Fruit fly (Drosophila melanogaster) whole organism, embryonic: ENCODE data around the gene cort.
A peak's percentile ranks its signal among the peaks of the same experiment; 100 is the strongest.

ENCODE experiments used
- Atf3 ChIP-seq: fragments of 200-800 bp; sonication (Bioruptor generic); optimal IDR thresholded peaks from 3 replicates; lab custom pipeline; 2016; ENCODE audit warnings: missing biosample characterization, missing genetic modification characterization
- CG10431 ChIP-seq: fragments of 200-800 bp; sonication (Bioruptor generic); optimal IDR thresholded peaks from 3 replicates; lab custom pipeline; 2018; ENCODE audit warnings: missing biosample characterization, mild to moderate bottlenecking, missing genetic modification characterization
- CG12769 ChIP-seq: fragments of 200-800 bp; sonication (Bioruptor generic); optimal IDR thresholded peaks from 2 replicates; lab custom pipeline; 2019; ENCODE audit warnings: missing biosample characterization, mild to moderate bottlenecking, missing genetic modification characterization, moderate library complexity
- CG1602 ChIP-seq: fragments of 200-800 bp; sonication (Bioruptor generic); optimal IDR thresholded peaks from 3 replicates; lab custom pipeline; 2016; ENCODE audit warnings: missing biosample characterization, missing genetic modification characterization
- CG17359 ChIP-seq: fragments of 200-800 bp; sonication (Bioruptor generic); optimal IDR thresholded peaks from 3 replicates; lab custom pipeline; 2018; ENCODE audit warnings: missing biosample characterization, mild to moderate bottlenecking, missing genetic modification characterization, moderate library complexity
- CG17829 ChIP-seq: fragments of 200-800 bp; optimal IDR thresholded peaks from 2 replicates; lab custom pipeline; 2019; ENCODE audit warnings: missing biosample characterization, mild to moderate bottlenecking, missing genetic modification characterization, moderate library complexity
- CG2678 ChIP-seq: fragments of 200-800 bp; sonication (Bioruptor generic); optimal IDR thresholded peaks from 3 replicates; lab custom pipeline; 2019; ENCODE audit warnings: missing biosample characterization, mild to moderate bottlenecking, missing genetic modification characterization, moderate library complexity
- CG30020 ChIP-seq: fragments of 200-800 bp; optimal IDR thresholded peaks from 2 replicates; lab custom pipeline; 2019; ENCODE audit warnings: missing biosample characterization, mild to moderate bottlenecking, missing genetic modification characterization, moderate library complexity
- CG31441 ChIP-seq: fragments of 200-800 bp; sonication (Bioruptor generic); IDR thresholded peaks from 2 replicates; pipeline ENCODE4 v1.3.6; 2022; ENCODE audit warnings: missing biosample characterization, missing genetic modification characterization
- CG33213 ChIP-seq: fragments of 200-800 bp; sonication (Bioruptor generic); optimal IDR thresholded peaks from 3 replicates; lab custom pipeline; 2016; ENCODE audit warnings: missing biosample characterization, missing genetic modification characterization
- CG4617 ChIP-seq: fragments of 200-800 bp; sonication (Bioruptor generic); optimal IDR thresholded peaks from 3 replicates; lab custom pipeline; 2016; ENCODE audit warnings: missing biosample characterization, missing genetic modification characterization, borderline replicate concordance
- CG5180 ChIP-seq: fragments of 200-800 bp; sonication (Bioruptor generic); optimal IDR thresholded peaks from 3 replicates; lab custom pipeline; 2017; ENCODE audit warnings: missing biosample characterization, missing genetic modification characterization, mild to moderate bottlenecking, moderate library complexity, missing genetic modification reagents
- CG6765 ChIP-seq: fragments of 200-800 bp; sonication (Bioruptor generic); optimal IDR thresholded peaks from 3 replicates; lab custom pipeline; 2017; ENCODE audit warnings: missing biosample characterization, mild to moderate bottlenecking, missing genetic modification characterization
- CG7372 ChIP-seq: fragments of 200-800 bp; sonication (Bioruptor generic); IDR thresholded peaks from 2 replicates; pipeline ENCODE4 v1.3.6; 2022; ENCODE audit warnings: missing biosample characterization, missing genetic modification characterization
- CG9215 ChIP-seq: fragments of 200-800 bp; sonication (Bioruptor generic); IDR thresholded peaks from 2 replicates; pipeline ENCODE4 v1.3.6; 2022; ENCODE audit warnings: missing biosample characterization, missing genetic modification characterization
- Dek ChIP-seq: fragments of 200-800 bp; sonication (Bioruptor generic); optimal IDR thresholded peaks from 3 replicates; lab custom pipeline; 2019; ENCODE audit warnings: missing biosample characterization, mild to moderate bottlenecking, missing genetic modification characterization, moderate library complexity
- ERR ChIP-seq: fragments of 200-800 bp; sonication (Bioruptor generic); optimal IDR thresholded peaks from 2 replicates; lab custom pipeline; 2016; ENCODE audit warnings: missing biosample characterization, missing genetic modification characterization
- GATAe ChIP-seq: fragments of 200-800 bp; sonication (Bioruptor generic); conservative IDR thresholded peaks from 2 replicates; pipeline ENCODE4 v1.3.6; 2022; ENCODE audit warnings: missing biosample characterization, missing genetic modification characterization
- HLHmδ ChIP-seq: fragments of 200-800 bp; sonication (Bioruptor generic); optimal IDR thresholded peaks from 2 replicates; lab custom pipeline; 2018; ENCODE audit warnings: missing biosample characterization, mild to moderate bottlenecking, missing genetic modification characterization, moderate library complexity
- Hand ChIP-seq: fragments of 200-800 bp; sonication (Bioruptor generic); optimal IDR thresholded peaks from 2 replicates; lab custom pipeline; 2017; ENCODE audit warnings: mild to moderate bottlenecking, missing biosample characterization, missing genetic modification reagents, missing genetic modification characterization
- MBD-R2 ChIP-seq: fragments of 200-800 bp; sonication (Bioruptor generic); IDR thresholded peaks from 2 replicates; pipeline ENCODE4 v1.3.6; 2022; ENCODE audit warnings: missing biosample characterization, missing genetic modification characterization
- Nf-YB ChIP-seq: fragments of 200-800 bp; sonication (Bioruptor generic); optimal IDR thresholded peaks from 3 replicates; lab custom pipeline; 2019; ENCODE audit warnings: missing biosample characterization, mild to moderate bottlenecking, missing genetic modification characterization, moderate library complexity
- Nf-YC ChIP-seq: fragments of 200-800 bp; optimal IDR thresholded peaks from 3 replicates; lab custom pipeline; 2019; ENCODE audit warnings: missing biosample characterization, mild to moderate bottlenecking, missing genetic modification characterization, moderate library complexity
- Ptx1 ChIP-seq: fragments of 200-800 bp; sonication (Bioruptor generic); IDR thresholded peaks from 2 replicates; pipeline ENCODE4 v1.3.6; 2022; ENCODE audit warnings: missing biosample characterization, missing genetic modification characterization
- Ssrp ChIP-seq: fragments of 200-800 bp; sonication (Bioruptor generic); optimal IDR thresholded peaks from 2 replicates; lab custom pipeline; 2018; ENCODE audit warnings: missing biosample characterization, mild to moderate bottlenecking, missing genetic modification characterization, moderate library complexity
- TFAM ChIP-seq: fragments of 200-800 bp; sonication (Bioruptor generic); optimal IDR thresholded peaks from 2 replicates; lab custom pipeline; 2017; ENCODE audit warnings: missing biosample characterization, missing genetic modification characterization, inconsistent platforms
- Tbp ChIP-seq: fragments of >200 bp; optimal IDR thresholded peaks from 2 replicates; lab custom pipeline; 2018; ENCODE audit warnings: missing biosample characterization, missing genetic modification characterization
- al ChIP-seq: fragments of 200-800 bp; sonication (Bioruptor generic); IDR thresholded peaks from 2 replicates; pipeline ENCODE4 v1.3.6; 2022; ENCODE audit warnings: missing biosample characterization, missing genetic modification characterization
- aop ChIP-seq: fragments of 200-800 bp; sonication (Bioruptor generic); IDR thresholded peaks from 2 replicates; pipeline ENCODE4 v1.3.6; 2022; ENCODE audit warnings: missing biosample characterization, missing genetic modification characterization
- bowl ChIP-seq: fragments of 200-800 bp; sonication (Bioruptor generic); IDR thresholded peaks from 2 replicates; pipeline ENCODE4 v1.3.6; 2022; ENCODE audit warnings: missing biosample characterization, missing genetic modification characterization
- caup ChIP-seq: fragments of 200-800 bp; sonication (Bioruptor generic); optimal IDR thresholded peaks from 3 replicates; lab custom pipeline; 2017; ENCODE audit warnings: missing biosample characterization, mild to moderate bottlenecking, missing genetic modification characterization, moderate library complexity; ENCODE audit not compliant: severe bottlenecking
- chn ChIP-seq: fragments of 200-800 bp; sonication (Bioruptor generic); optimal IDR thresholded peaks from 2 replicates; lab custom pipeline; 2016; ENCODE audit warnings: missing biosample characterization, missing genetic modification characterization
- ci ChIP-seq: fragments of 200-800 bp; sonication (Bioruptor generic); IDR thresholded peaks from 3 replicates; pipeline ENCODE4 v1.3.6; 2022; ENCODE audit warnings: missing biosample characterization, missing genetic modification characterization
- corto ChIP-seq: fragments of 200-800 bp; sonication (Bioruptor generic); optimal IDR thresholded peaks from 2 replicates; lab custom pipeline; 2016; ENCODE audit warnings: missing biosample characterization, mild to moderate bottlenecking, missing genetic modification characterization, moderate library complexity
- crc ChIP-seq: fragments of 200-800 bp; sonication (Bioruptor generic); optimal IDR thresholded peaks from 2 replicates; lab custom pipeline; 2016; ENCODE audit warnings: missing biosample characterization, missing genetic modification characterization
- dan ChIP-seq: fragments of 200-800 bp; sonication (Bioruptor generic); IDR thresholded peaks from 2 replicates; pipeline ENCODE4 v1.3.6; 2022; ENCODE audit warnings: missing biosample characterization, missing genetic modification characterization
- dmrt99B ChIP-seq: fragments of 200-800 bp; sonication (Bioruptor generic); optimal IDR thresholded peaks from 2 replicates; lab custom pipeline; 2018; ENCODE audit warnings: missing biosample characterization, mild to moderate bottlenecking, missing genetic modification characterization, moderate library complexity
- gce ChIP-seq: fragments of 200-800 bp; sonication (Bioruptor generic); IDR thresholded peaks from 3 replicates; pipeline ENCODE4 v1.3.6; 2022; ENCODE audit warnings: missing biosample characterization, missing genetic modification characterization
- gcm ChIP-seq: fragments of 200-800 bp; sonication (Bioruptor generic); optimal IDR thresholded peaks from 2 replicates; lab custom pipeline; 2019; ENCODE audit warnings: missing biosample characterization, mild to moderate bottlenecking, missing genetic modification characterization, moderate library complexity
- insv ChIP-seq, 2 experiments: fragments of 200-800 bp; sonication (Bioruptor generic); optimal IDR thresholded peaks; 3 replicates each; lab custom pipeline; 2016 to 2018; ENCODE audit warnings: missing biosample characterization in 2 of 2, missing genetic modification characterization in 2 of 2
- lab ChIP-seq: fragments of 200-800 bp; sonication (Bioruptor generic); optimal IDR thresholded peaks from 3 replicates; lab custom pipeline; 2017; ENCODE audit warnings: missing biosample characterization, missing genetic modification characterization, mild to moderate bottlenecking, moderate library complexity, missing genetic modification reagents
- mld ChIP-seq: fragments of 200-800 bp; sonication (Bioruptor generic); IDR thresholded peaks from 3 replicates; pipeline ENCODE4 v1.3.6; 2022; ENCODE audit warnings: missing biosample characterization, missing genetic modification characterization; ENCODE audit not compliant: partially characterized antibody
- oc ChIP-seq: fragments of 200-800 bp; sonication (Bioruptor generic); optimal IDR thresholded peaks from 2 replicates; lab custom pipeline; 2018; ENCODE audit warnings: missing biosample characterization, mild to moderate bottlenecking, missing genetic modification characterization, moderate library complexity
- onecut ChIP-seq: fragments of 200-800 bp; sonication (Bioruptor generic); IDR thresholded peaks from 2 replicates; pipeline ENCODE4 v1.3.6; 2022; ENCODE audit warnings: missing biosample characterization, missing genetic modification characterization
- peb ChIP-seq: fragments of 200-800 bp; sonication (Bioruptor generic); IDR thresholded peaks from 2 replicates; pipeline ENCODE4 v1.3.6; 2022; ENCODE audit warnings: missing biosample characterization, missing genetic modification characterization
- row ChIP-seq: fragments of 200-800 bp; sonication (Bioruptor generic); IDR thresholded peaks from 3 replicates; pipeline ENCODE4 v1.3.6; 2022; ENCODE audit warnings: missing biosample characterization, missing genetic modification characterization
- so ChIP-seq: fragments of 200-800 bp; sonication (Bioruptor generic); IDR thresholded peaks from 3 replicates; pipeline ENCODE4 v1.3.6; 2022; ENCODE audit warnings: missing biosample characterization, missing genetic modification characterization
- tap ChIP-seq: fragments of 200-800 bp; optimal IDR thresholded peaks from 3 replicates; lab custom pipeline; 2019; ENCODE audit warnings: missing biosample characterization, mild to moderate bottlenecking, missing genetic modification characterization, moderate library complexity
- tio ChIP-seq: fragments of 200-800 bp; sonication (Bioruptor generic); optimal IDR thresholded peaks from 2 replicates; lab custom pipeline; 2017; ENCODE audit warnings: missing biosample characterization, missing genetic modification characterization, inconsistent platforms

The cort gene

dm6 chr2L:6722822-6723749 lies 46.7 kb upstream of the cort start, which contains the start of gene homer (continued):
- TF ChIP-seq aop (GFP tag; lab: Robert Waterston, UW) (no peak), lab (GFP tag; lab: Kevin White, UChicago) (no peak), Tbp (GFP tag; lab: Kevin White, UChicago) (no peak), ERR (GFP tag; lab: Kevin White, UChicago) (no peak), Atf3 (GFP tag; lab: Kevin White, UChicago) (no peak), TFAM (GFP tag; lab: Kevin White, UChicago) (no peak), gce (GFP tag; lab: Robert Waterston, UW) (no peak), CG9215 (0 out of 2 replicates have a peak, but pooled peaks have one; percentile 26), peb (GFP tag; lab: Robert Waterston, UW) (no peak), dan (no peak), GATAe (GFP tag; lab: Robert Waterston, UW) (no peak), chn (no peak), MBD-R2 (GFP tag; lab: Robert Waterston, UW) (peak; percentile 38), CG31441 (GFP tag; lab: Robert Waterston, UW) (no peak), Ptx1 (GFP tag; lab: Robert Waterston, UW) (0 out of 2 replicates have a peak, but pooled peaks have one; percentile 9), Nf-YB (peak; percentile 33), tap (tag; lab: Kevin White, UChicago) (no peak), bowl (GFP tag; lab: Robert Waterston, UW) (no peak), gcm (GFP tag; lab: Kevin White, UChicago) (no peak), ci (peak; percentile 63; the same call in 2 of the 3 replicates), HLHmδ (GFP tag; lab: Kevin White, UChicago) (peak; percentile 85), CG17829 (tag; lab: Kevin White, UChicago) (peak; percentile 10), row (peak; percentile 47; the same call in 2 of the 3 replicates), CG2678 (tag; lab: Kevin White, UChicago) (no peak), mld (GFP tag; lab: Robert Waterston, UW) (peak; percentile 87), Dek (tag; lab: Kevin White, UChicago) (no peak), Hand (GFP tag; lab: Kevin White, UChicago) (peak; percentile 11), CG7372 (GFP tag; lab: Robert Waterston, UW) (0 out of 2 replicates have a peak, but pooled peaks have one; percentile 11), al (GFP tag; lab: Robert Waterston, UW) (no peak), CG10431 (GFP tag; lab: Kevin White, UChicago) (no peak), Nf-YC (tag; lab: Kevin White, UChicago) (peak; percentile 57), CG12769 (peak; percentile 8), CG33213 (no peak), CG17359 (tag; lab: Kevin White, UChicago) (no peak), onecut (GFP tag; lab: Robert Waterston, UW) (no peak), oc (tag; lab: Kevin White, UChicago) (no peak), insv (GFP tag; optimal IDR thresholded peaks at IDR 0.05; lab: Kevin White, UChicago) (no peak), CG4617 (GFP tag; lab: Kevin White, UChicago) (peak; percentile 88), CG30020 (tag; lab: Kevin White, UChicago) (peak; percentile 18), Ssrp (no peak), CG6765 (GFP tag; lab: Kevin White, UChicago) (no peak), so (GFP tag; lab: Robert Waterston, UW) (no peak), dmrt99B (no peak), CG5180 (GFP tag; lab: Kevin White, UChicago) (no peak), tio (GFP tag; lab: Kevin White, UChicago) (no peak), caup (GFP tag; lab: Kevin White, UChicago) (peak; percentile 8), corto (GFP tag; lab: Kevin White, UChicago) (no peak), crc (GFP tag; lab: Kevin White, UChicago) (no peak), CG1602 (GFP tag; lab: Kevin White, UChicago) (no peak)
